Worm (Caenorhabditis elegans): Measurements from ENCODE around the gene daf-7.

- TF ChIP-seq daf-16 (GFP tag; optimal IDR thresholded peaks at IDR 0.05) (no peak), daf-16 (tag; optimal IDR thresholded peaks at IDR 0.05) (no peak), nhr-28 (tag; optimal IDR thresholded peaks at IDR 0.05) (no peak), ama-1 (optimal IDR thresholded peaks at IDR 0.05) (no peak), lin-13 (GFP tag; optimal IDR thresholded peaks at IDR 0.05) (no peak), php-3 (GFP tag; IDR thresholded peaks at IDR 0.05) (no peak), mxl-2 (GFP tag; conservative IDR thresholded peaks at IDR 0.05) (no peak), ctbp-1 (GFP tag; IDR thresholded peaks at IDR 0.05) (no peak), lin-39 (tag; optimal IDR thresholded peaks at IDR 0.05) (no peak), nhr-25 (tag; optimal IDR thresholded peaks at IDR 0.05; ENCODE audit: borderline replicate concordance, insufficient read depth) (no peak), nhr-11 (tag; optimal IDR thresholded peaks at IDR 0.05) (no peak)
These were observed 40.7 kb downstream of the daf-7 start, which contains the start of gene moma-1 for ce11 chrIII:852296-852695.
